Worm (Caenorhabditis elegans) whole organism, midembryonic: Measurements from ENCODE around the gene R02D3.8.

Experiments
- T22C8.4 ChIP-seq: fragments of 200-800 bp; sonication (Bioruptor generic); IDR thresholded peaks from 2 replicates; pipeline ENCODE4 v1.3.6; 2022; ENCODE audit warnings: missing genetic modification characterization, missing compliant biosample characterization
- flt-1 ChIP-seq: fragments of 200-800 bp; sonication (Bioruptor generic); IDR thresholded peaks from 2 replicates; pipeline ENCODE4 v1.3.6; 2022; ENCODE audit warnings: missing genetic modification characterization, missing compliant biosample characterization
- klf-2 ChIP-seq: fragments of 200-800 bp; sonication (Bioruptor generic); conservative IDR thresholded peaks from 2 replicates; pipeline ENCODE4 v1.3.6; 2022; ENCODE audit warnings: missing genetic modification reagents, missing genetic modification characterization, missing compliant biosample characterization
- med-1 ChIP-seq: sonication (generic microtip); optimal IDR thresholded peaks from 2 replicates; lab custom pipeline; 2017; ENCODE audit warnings: missing genetic modification characterization, mild to moderate bottlenecking, missing compliant biosample characterization, antibody characterized with exemption, missing genetic modification reagents; ENCODE audit not compliant: insufficient read depth
- ref-1 ChIP-seq: fragments of 200-800 bp; sonication (Bioruptor generic); conservative IDR thresholded peaks from 2 replicates; pipeline ENCODE4 v1.3.6; 2022; ENCODE audit warnings: missing genetic modification reagents, missing genetic modification characterization, missing compliant biosample characterization
- ztf-23 ChIP-seq: fragments of 200-800 bp; sonication (Bioruptor generic); IDR thresholded peaks from 2 replicates; pipeline ENCODE4 v1.3.6; 2022; ENCODE audit warnings: missing genetic modification reagents, missing genetic modification characterization, missing compliant biosample characterization

- TF ChIP-seq T22C8.4 (GFP tag; lab: Robert Waterston, UW) (no peak), ztf-23 (no peak), flt-1 (no peak), klf-2 (GFP tag; lab: Robert Waterston, UW) (no peak), med-1 (GFP tag; lab: Kevin White, UChicago) (no peak), ref-1 (GFP tag; lab: Robert Waterston, UW) (no peak)
These were observed 5.5 kb upstream of the R02D3.8 start for ce11 chrIV:262460-262859.
